In genomic region chr3L:18627657-18628455, dm6 we compare ENCODE assay signal across 5 fruit fly cellular contexts.
A peak's percentile ranks its signal among the peaks of the same experiment; 100 is the strongest.
TF ChIP-seq lines count a peak whose summit lies in the region.

No protein-coding gene starts in this region.

- no peak for TF ChIP-seq CTCF in whole organism, embryonic (GFP tag; optimal IDR thresholded peaks at IDR 0.05; lab: Kevin White, UChicago)

TF ChIP-seq in whole organism, adult, 20 proteins besides CTCF, POLR2A, EP300 and RAD21:
- TF ChIP-seq tj (GFP tag; optimal IDR thresholded peaks at IDR 0.05; lab: Kevin White, UChicago) (no peak), kay (GFP tag; lab: Kevin White, UChicago; ENCODE audit: borderline replicate concordance) (peak; percentile 11)

TF ChIP-seq in whole organism, embryonic, 481 proteins besides CTCF, POLR2A, EP300 and RAD21 (continues in another document):
- TF ChIP-seq dysf (GFP tag; IDR thresholded peaks at IDR 0.05; lab: Robert Waterston, UW) (0 out of 3 replicates have a peak, but pooled peaks have one; percentile 5), CG6791 (GFP tag; IDR thresholded peaks at IDR 0.05; lab: Robert Waterston, UW; ENCODE audit: partially characterized antibody) (peak; percentile 12; the same call in 1 of the 3 replicates), CG11504 (tag; optimal IDR thresholded peaks at IDR 0.05; lab: Kevin White, UChicago) (peak; percentile 88), CG7271 (tag; optimal IDR thresholded peaks at IDR 0.05; lab: Kevin White, UChicago) (no peak), hkb (optimal IDR thresholded peaks at IDR 0.05; lab: Kevin White, UChicago) (no peak), hkb (GFP tag; IDR thresholded peaks at IDR 0.05; lab: Robert Waterston, UW) (peak; percentile 19; the same call in 1 of the 2 replicates), CG17361 (GFP tag; IDR thresholded peaks at IDR 0.05; lab: Robert Waterston, UW) (no peak), gcm (GFP tag; optimal IDR thresholded peaks at IDR 0.05; lab: Kevin White, UChicago) (peak; percentile 7), pros (GFP tag; optimal IDR thresholded peaks at IDR 0.05; lab: Kevin White, UChicago) (peak; percentile 52), ind (GFP tag; optimal IDR thresholded peaks at IDR 0.05; lab: Kevin White, UChicago) (no peak), ranshi (GFP tag; IDR thresholded peaks at IDR 0.05; lab: Robert Waterston, UW) (no peak), kah (GFP tag; optimal IDR thresholded peaks at IDR 0.05; lab: Kevin White, UChicago) (peak; percentile 36), CG4282 (GFP tag; optimal IDR thresholded peaks at IDR 0.05; lab: Kevin White, UChicago) (no peak), crol (GFP tag; IDR thresholded peaks at IDR 0.05; lab: Robert Waterston, UW) (peak; percentile 90), btn (GFP tag; optimal IDR thresholded peaks at IDR 0.05; lab: Kevin White, UChicago) (no peak), NfI (GFP tag; optimal IDR thresholded peaks at IDR 0.05; lab: Kevin White, UChicago) (no peak), Pdp1 (GFP tag; optimal IDR thresholded peaks at IDR 0.05; lab: Kevin White, UChicago) (peak in 1 of 2 experiments; percentile 6), CG1024 (GFP tag; IDR thresholded peaks at IDR 0.05; lab: Robert Waterston, UW) (no peak), Dll (GFP tag; IDR thresholded peaks at IDR 0.05; lab: Robert Waterston, UW; ENCODE audit: partially characterized antibody) (0 out of 4 replicates have a peak, but pooled peaks have one; percentile 27), CG9932 (GFP tag; IDR thresholded peaks at IDR 0.05; lab: Robert Waterston, UW) (0 out of 2 replicates have a peak, but pooled peaks have one; percentile 8), fru (optimal IDR thresholded peaks at IDR 0.05; lab: Kevin White, UChicago) (no peak)

TF ChIP-seq in whole organism, prepupa, 60 proteins besides CTCF, POLR2A, EP300 and RAD21:
- TF ChIP-seq CG10669 (GFP tag; optimal IDR thresholded peaks at IDR 0.05; lab: Kevin White, UChicago) (no peak), CG6163 (GFP tag; IDR thresholded peaks at IDR 0.05; lab: Robert Waterston, UW) (0 out of 3 replicates have a peak, but pooled peaks have one; percentile 16), CG15336 (GFP tag; IDR thresholded peaks at IDR 0.05; lab: Robert Waterston, UW) (peak; percentile 26; the same call in 1 of the 2 replicates), Eip78C (GFP tag; lab: Kevin White, UChicago) (peak; percentile 67), CG6808 (GFP tag; optimal IDR thresholded peaks at IDR 0.05; lab: Kevin White, UChicago) (peak; percentile 15), CG1621 (tag; optimal IDR thresholded peaks at IDR 0.05; lab: Kevin White, UChicago) (peak; percentile 1), acj6 (GFP tag; optimal IDR thresholded peaks at IDR 0.05; lab: Kevin White, UChicago) (no peak), esn (GFP tag; optimal IDR thresholded peaks at IDR 0.05; lab: Kevin White, UChicago) (no peak), CG4318 (GFP tag; optimal IDR thresholded peaks at IDR 0.05; lab: Kevin White, UChicago) (peak; percentile 51), CG32006 (GFP tag; optimal IDR thresholded peaks at IDR 0.05; lab: Kevin White, UChicago) (peak; percentile 82), dac (GFP tag; optimal IDR thresholded peaks at IDR 0.05; lab: Kevin White, UChicago) (peak; percentile 26), salr (GFP tag; optimal IDR thresholded peaks at IDR 0.05; lab: Kevin White, UChicago) (peak in 1 of 2 experiments; percentile 68), CG6276 (GFP tag; optimal IDR thresholded peaks at IDR 0.05; lab: Kevin White, UChicago) (peak; percentile 74), dsx (GFP tag; optimal IDR thresholded peaks at IDR 0.05; lab: Kevin White, UChicago; ENCODE audit: poor library complexity, severe bottlenecking) (peak; percentile 36), CG8119 (GFP tag; IDR thresholded peaks at IDR 0.05; lab: Robert Waterston, UW) (peak; percentile 68; the same call in 2 of the 3 replicates), net (GFP tag; optimal IDR thresholded peaks at IDR 0.05; lab: Kevin White, UChicago) (no peak), Hr4 (GFP tag; optimal IDR thresholded peaks at IDR 0.05; lab: Kevin White, UChicago) (peak; percentile 51), OdsH (GFP tag; optimal IDR thresholded peaks at IDR 0.05; lab: Kevin White, UChicago) (no peak), svp (GFP tag; lab: Kevin White, UChicago) (peak; percentile 30), ss (GFP tag; optimal IDR thresholded peaks at IDR 0.05; lab: Kevin White, UChicago) (peak; percentile 58 to 69)
TF ChIP-seq in whole organism, prepupa: peak in this region for 15.

TF ChIP-seq in whole organism, pupa, 21 proteins besides CTCF, POLR2A, EP300 and RAD21:
- TF ChIP-seq Snoo (tag; optimal IDR thresholded peaks at IDR 0.05; lab: Kevin White, UChicago) (no peak), fd96Ca (GFP tag; IDR thresholded peaks at IDR 0.05; lab: Robert Waterston, UW) (no peak; the same call in 2 of the 3 replicates), gl (tag; optimal IDR thresholded peaks at IDR 0.05; lab: Kevin White, UChicago) (no peak), D1 (tag; optimal IDR thresholded peaks at IDR 0.05; lab: Kevin White, UChicago) (no peak), Pif1A (GFP tag; optimal IDR thresholded peaks at IDR 0.05; lab: Kevin White, UChicago) (no peak), CG9948 (tag; optimal IDR thresholded peaks at IDR 0.05; lab: Kevin White, UChicago) (no peak), CG32121 (GFP tag; IDR thresholded peaks at IDR 0.05; lab: Robert Waterston, UW) (no peak), Pif1B (GFP tag; optimal IDR thresholded peaks at IDR 0.05; lab: Kevin White, UChicago) (no peak), rn (GFP tag; IDR thresholded peaks at IDR 0.05; lab: Robert Waterston, UW) (no peak), CG17806 (tag; optimal IDR thresholded peaks at IDR 0.05; lab: Kevin White, UChicago) (no peak), CG10348 (GFP tag; IDR thresholded peaks at IDR 0.05; lab: Robert Waterston, UW) (no peak), CG12605 (GFP tag; IDR thresholded peaks at IDR 0.05; lab: Robert Waterston, UW) (peak; percentile 13; the same call in 1 of the 2 replicates), CG4496 (GFP tag; IDR thresholded peaks at IDR 0.05; lab: Robert Waterston, UW) (no peak; the same call in 2 of the 3 replicates), CG8301 (tag; optimal IDR thresholded peaks at IDR 0.05; lab: Kevin White, UChicago) (peak; percentile 66), CG15710 (tag; optimal IDR thresholded peaks at IDR 0.05; lab: Kevin White, UChicago) (no peak), CG8159 (tag; optimal IDR thresholded peaks at IDR 0.05; lab: Kevin White, UChicago) (no peak), CG13204 (GFP tag; optimal IDR thresholded peaks at IDR 0.05; lab: Kevin White, UChicago) (peak; percentile 58), Ets98B (GFP tag; IDR thresholded peaks at IDR 0.05; lab: Robert Waterston, UW) (no peak), CG34367 (tag; optimal IDR thresholded peaks at IDR 0.05; lab: Kevin White, UChicago) (no peak), CG14655 (GFP tag; optimal IDR thresholded peaks at IDR 0.05; lab: Kevin White, UChicago) (peak; percentile 73), EcR (GFP tag; optimal IDR thresholded peaks at IDR 0.05; lab: Kevin White, UChicago) (no peak)
TF ChIP-seq in whole organism, pupa: peak in this region for 4.

TF ChIP-seq in whole organism, wandering third instar larva, 38 proteins besides CTCF, POLR2A, EP300 and RAD21:
- TF ChIP-seq Dif (GFP tag; optimal IDR thresholded peaks at IDR 0.05; lab: Kevin White, UChicago; ENCODE audit: partially characterized antibody) (peak; percentile 44), dl (GFP tag; optimal IDR thresholded peaks at IDR 0.05; lab: Kevin White, UChicago; ENCODE audit: insufficient read depth in 1 of 2, partially characterized antibody in 2 of 2) (peak in 1 of 2 experiments; percentile 22), br (GFP tag; optimal IDR thresholded peaks at IDR 0.05; lab: Kevin White, UChicago) (no peak)
